Worm (Caenorhabditis elegans) whole organism, mixed stage, embryonic: Measurements from ENCODE around the gene dsb-1.

Source experiments
- M03D4.4 ChIP-seq: sonication (generic microtip); optimal IDR thresholded peaks from 2 replicates; lab custom pipeline; 2017; ENCODE audit warnings: mild to moderate bottlenecking, missing genetic modification characterization, missing compliant biosample characterization
- bed-3 ChIP-seq: fragments of 200-800 bp; sonication (Bioruptor generic); optimal IDR thresholded peaks from 3 replicates; lab custom pipeline; 2018; ENCODE audit warnings: mild to moderate bottlenecking, missing genetic modification characterization, moderate library complexity, missing compliant biosample characterization
- blmp-1 ChIP-seq: fragments of 150-350 bp; optimal IDR thresholded peaks from 2 replicates; lab custom pipeline; 2014; ENCODE audit warnings: missing biosample characterization, missing genetic modification characterization
- ceh-39 ChIP-seq: fragments of 150-350 bp; optimal IDR thresholded peaks from 2 replicates; lab custom pipeline; 2014; ENCODE audit warnings: missing biosample characterization, missing genetic modification characterization
- ceh-43 ChIP-seq: fragments of 200-800 bp; sonication (Bioruptor generic); optimal IDR thresholded peaks from 2 replicates; lab custom pipeline; 2018; ENCODE audit warnings: mild to moderate bottlenecking, missing genetic modification characterization, moderate library complexity, missing compliant biosample characterization
- ceh-83 ChIP-seq: fragments of 200-800 bp; sonication (Bioruptor generic); optimal IDR thresholded peaks from 2 replicates; lab custom pipeline; 2018; ENCODE audit warnings: mild to moderate bottlenecking, missing genetic modification characterization, missing compliant biosample characterization
- ces-1 ChIP-seq: fragments of 150-350 bp; optimal IDR thresholded peaks from 2 replicates; lab custom pipeline; 2014; ENCODE audit warnings: missing biosample characterization, missing genetic modification reagents, missing genetic modification characterization
- drap-1 ChIP-seq: fragments of 200-800 bp; sonication (Bioruptor generic); optimal IDR thresholded peaks from 3 replicates; lab custom pipeline; 2018; ENCODE audit warnings: mild to moderate bottlenecking, missing genetic modification characterization, missing compliant biosample characterization
- elt-1 ChIP-seq: sonication (generic microtip); optimal IDR thresholded peaks from 2 replicates; lab custom pipeline; 2017; ENCODE audit warnings: missing genetic modification characterization, mild to moderate bottlenecking, missing compliant biosample characterization, antibody characterized with exemption, moderate library complexity, borderline replicate concordance; ENCODE audit not compliant: insufficient read depth
- hlh-1 ChIP-seq: fragments of 150-350 bp; optimal IDR thresholded peaks from 2 replicates; lab custom pipeline; 2014; ENCODE audit warnings: missing biosample characterization, missing genetic modification reagents, missing genetic modification characterization
- lin-13 ChIP-seq: fragments of 150-350 bp; optimal IDR thresholded peaks from 2 replicates; lab custom pipeline; 2014; ENCODE audit warnings: missing biosample characterization, missing genetic modification characterization
- lin-32 ChIP-seq: fragments of 200-800 bp; sonication (Bioruptor generic); optimal IDR thresholded peaks from 2 replicates; lab custom pipeline; 2018; ENCODE audit warnings: mild to moderate bottlenecking, missing genetic modification characterization, missing compliant biosample characterization
- lsy-2 ChIP-seq: fragments of 150-350 bp; optimal IDR thresholded peaks from 2 replicates; lab custom pipeline; 2014; ENCODE audit warnings: missing biosample characterization, missing genetic modification characterization
- mep-1 ChIP-seq: fragments of 150-350 bp; optimal IDR thresholded peaks from 2 replicates; lab custom pipeline; 2017; ENCODE audit warnings: missing biosample characterization, missing genetic modification reagents, missing genetic modification characterization, inconsistent platforms
- mls-2 ChIP-seq: sonication (generic microtip); optimal IDR thresholded peaks from 2 replicates; lab custom pipeline; 2016; ENCODE audit warnings: mild to moderate bottlenecking, missing genetic modification characterization, moderate library complexity, missing compliant biosample characterization
- nhr-12 ChIP-seq: fragments of 150-350 bp; optimal IDR thresholded peaks from 2 replicates; lab custom pipeline; 2014; ENCODE audit warnings: missing biosample characterization, missing genetic modification characterization
- nhr-2 ChIP-seq: fragments of 150-350 bp; optimal IDR thresholded peaks from 2 replicates; lab custom pipeline; 2014; ENCODE audit warnings: missing biosample characterization, missing genetic modification characterization
- nhr-237 ChIP-seq: fragments of 150-350 bp; optimal IDR thresholded peaks from 2 replicates; lab custom pipeline; 2014; ENCODE audit warnings: missing biosample characterization, missing genetic modification characterization
- nhr-28 ChIP-seq: fragments of 150-350 bp; optimal IDR thresholded peaks from 2 replicates; lab custom pipeline; 2014; ENCODE audit warnings: missing biosample characterization, missing genetic modification characterization
- nhr-76 ChIP-seq: sonication (generic microtip); optimal IDR thresholded peaks from 2 replicates; lab custom pipeline; 2017; ENCODE audit warnings: missing biosample characterization, missing genetic modification characterization
- pha-4 ChIP-seq: fragments of 150-350 bp; optimal IDR thresholded peaks from 2 replicates; lab custom pipeline; 2018; ENCODE audit warnings: missing biosample characterization, missing genetic modification reagents, missing genetic modification characterization
- snpc-4 ChIP-seq: fragments of 150-350 bp; optimal IDR thresholded peaks from 2 replicates; lab custom pipeline; 2014; ENCODE audit warnings: missing biosample characterization, missing genetic modification characterization
- sptf-1 ChIP-seq: sonication (generic microtip); optimal IDR thresholded peaks from 2 replicates; lab custom pipeline; 2017; ENCODE audit warnings: mild to moderate bottlenecking, missing genetic modification characterization, moderate library complexity, missing compliant biosample characterization
- tbx-8 ChIP-seq: fragments of 200-800 bp; sonication (Bioruptor generic); optimal IDR thresholded peaks from 2 replicates; lab custom pipeline; 2018; ENCODE audit warnings: mild to moderate bottlenecking, missing genetic modification characterization, moderate library complexity, missing compliant biosample characterization
- unc-120 ChIP-seq: sonication (generic microtip); optimal IDR thresholded peaks from 2 replicates; lab custom pipeline; 2017; ENCODE audit warnings: missing genetic modification characterization, missing compliant biosample characterization; ENCODE audit not compliant: poor library complexity, severe bottlenecking
- unc-39 ChIP-seq: fragments of 150-350 bp; optimal IDR thresholded peaks from 2 replicates; lab custom pipeline; 2014; ENCODE audit warnings: missing biosample characterization, missing genetic modification characterization
- zip-8 ChIP-seq: fragments of 150-350 bp; optimal IDR thresholded peaks from 2 replicates; lab custom pipeline; 2014; ENCODE audit warnings: missing biosample characterization, missing genetic modification characterization
- ztf-11 ChIP-seq: fragments of 150-350 bp; optimal IDR thresholded peaks from 2 replicates; lab custom pipeline; 2014; ENCODE audit warnings: missing biosample characterization, missing genetic modification characterization

dsb-1 gene

ce11 chrIV:12425595-12425994 is 16.9 kb downstream of the dsb-1 start:
- TF ChIP-seq nhr-2 (tag; lab: Kevin White, UChicago) = no peak
- TF ChIP-seq ztf-11 (tag; lab: Kevin White, UChicago) = no peak
- no peak for TF ChIP-seq mep-1
- TF ChIP-seq unc-120 (tag; lab: Kevin White, UChicago) = no peak
- no peak for TF ChIP-seq ces-1 (GFP tag; lab: Kevin White, UChicago)
- no peak for TF ChIP-seq pha-4 (tag; lab: Kevin White, UChicago)
- TF ChIP-seq nhr-28 = no peak
- no peak for TF ChIP-seq hlh-1 (tag; lab: Kevin White, UChicago)

ce11 chrIV:12427687-12428284 is 19.1 kb downstream of the dsb-1 start:
- TF ChIP-seq drap-1 (GFP tag; lab: Kevin White, UChicago) = no peak
- TF ChIP-seq sptf-1 (tag; lab: Kevin White, UChicago) = peak; percentile 33

ce11 chrIV:12428467-12428866 is 19.7 kb downstream of the dsb-1 start, which contains the start of gene col-130:
TSS of gene col-130 (minus strand) at chrIV:12428516.
- no peak for TF ChIP-seq nhr-76
- TF ChIP-seq zip-8 = peak; percentile 94
- TF ChIP-seq nhr-12 = no peak
- TF ChIP-seq nhr-28 = no peak
- no peak for TF ChIP-seq unc-120 (tag; lab: Kevin White, UChicago)
- TF ChIP-seq hlh-1 (tag; lab: Kevin White, UChicago) = no peak
- no peak for TF ChIP-seq pha-4 (tag; lab: Kevin White, UChicago)
- TF ChIP-seq, all 35 proteins: peak for 1

- TF ChIP-seq drap-1 (GFP tag; lab: Kevin White, UChicago) = no peak
- TF ChIP-seq blmp-1 (tag; lab: Kevin White, UChicago) = no peak
- TF ChIP-seq tbx-8 = no peak
- no peak for TF ChIP-seq sptf-1 (tag; lab: Kevin White, UChicago)
- TF ChIP-seq nhr-237 = no peak
- TF ChIP-seq lsy-2 (tag; lab: Kevin White, UChicago) = no peak
- no peak for TF ChIP-seq zip-8
- no peak for TF ChIP-seq M03D4.4 (tag; lab: Kevin White, UChicago)
- TF ChIP-seq pha-4 (tag; lab: Kevin White, UChicago) = no peak
- no peak for TF ChIP-seq mep-1
- TF ChIP-seq ceh-43 (GFP tag; lab: Kevin White, UChicago) = no peak
- no peak for TF ChIP-seq ceh-39
These were observed 20.8 kb downstream of the dsb-1 start for ce11 chrIV:12429504-12429903.

- TF ChIP-seq bed-3 = no peak
- TF ChIP-seq sptf-1 (tag; lab: Kevin White, UChicago) = no peak
- TF ChIP-seq nhr-12 = no peak
- no peak for TF ChIP-seq elt-1
- no peak for TF ChIP-seq M03D4.4 (tag; lab: Kevin White, UChicago)
- TF ChIP-seq ztf-11 (tag; lab: Kevin White, UChicago) = no peak
- TF ChIP-seq ces-1 (GFP tag; lab: Kevin White, UChicago) = no peak
- TF ChIP-seq nhr-76 = no peak
- no peak for TF ChIP-seq nhr-237
- no peak for TF ChIP-seq ceh-39
- TF ChIP-seq ceh-83 (GFP tag; lab: Kevin White, UChicago) = no peak
- TF ChIP-seq mep-1 = no peak
- TF ChIP-seq tbx-8 = no peak
- no peak for TF ChIP-seq drap-1 (GFP tag; lab: Kevin White, UChicago)
These were observed 23.0 kb downstream of the dsb-1 start for ce11 chrIV:12431755-12432154.

- TF ChIP-seq ces-1 (GFP tag; lab: Kevin White, UChicago) = no peak
- TF ChIP-seq lin-13 (tag; lab: Kevin White, UChicago) = no peak
- TF ChIP-seq blmp-1 (tag; lab: Kevin White, UChicago) = no peak
- TF ChIP-seq mls-2 (tag; lab: Kevin White, UChicago) = no peak
- no peak for TF ChIP-seq unc-39 (tag; lab: Kevin White, UChicago)
- no peak for TF ChIP-seq nhr-237
- no peak for TF ChIP-seq nhr-76
- no peak for TF ChIP-seq unc-120 (tag; lab: Kevin White, UChicago)
- TF ChIP-seq snpc-4 = no peak
- no peak for TF ChIP-seq bed-3
- no peak for TF ChIP-seq lin-32 (GFP tag; lab: Kevin White, UChicago)
These were observed 23.6 kb downstream of the dsb-1 start, which contains the start of gene clec-184 for ce11 chrIV:12432340-12432739. TSS of gene clec-184 (plus strand) at chrIV:12432640.
